Worm (Caenorhabditis elegans): ENCODE results near the gene R08D7.4.
A peak's percentile ranks its signal among the peaks of the same experiment; 100 is the strongest.

Gene R08D7.4

DNA sequence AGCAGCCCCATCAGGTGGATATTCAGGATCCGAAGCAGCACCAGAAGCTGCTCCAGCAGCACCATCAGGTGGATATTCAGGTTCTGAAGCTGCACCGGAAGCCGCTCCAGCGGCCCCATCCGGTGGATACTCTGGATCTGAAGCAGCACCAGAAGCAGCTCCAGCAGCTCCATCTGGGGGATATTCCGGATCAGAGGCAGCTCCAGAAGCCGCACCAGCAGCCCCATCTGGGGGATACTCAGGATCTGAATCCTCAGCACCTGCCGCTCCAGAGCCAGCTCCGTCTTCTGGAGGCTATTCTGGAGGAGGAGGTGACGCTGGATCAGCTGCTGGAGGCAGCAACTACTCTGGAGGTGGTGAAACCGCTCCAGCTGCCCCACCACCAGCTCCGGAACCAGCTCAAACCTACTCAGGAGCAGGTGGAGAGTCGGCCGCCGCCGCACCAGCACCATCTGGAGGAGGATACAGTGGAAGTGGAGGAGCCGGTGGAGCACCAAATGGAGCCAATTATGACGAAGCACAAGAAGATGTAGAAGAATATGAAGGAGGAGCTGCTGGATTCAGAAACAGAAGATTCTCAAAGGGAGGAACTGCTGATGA lies 6.9 kb upstream of the R08D7.4 start:
- TF ChIP-seq ztf-29 (GFP tag; IDR thresholded peaks at IDR 0.05) = no peak
- 0 out of 2 replicates have a peak, but pooled peaks have one; percentile 55 for TF ChIP-seq ztf-23 (GFP tag; IDR thresholded peaks at IDR 0.05)

- TF ChIP-seq flt-1 (GFP tag; IDR thresholded peaks at IDR 0.05) = no peak
- no peak for TF ChIP-seq ztf-29 (GFP tag; IDR thresholded peaks at IDR 0.05)
- no peak for TF ChIP-seq ztf-23 (GFP tag; IDR thresholded peaks at IDR 0.05)
- TF ChIP-seq ref-1 (GFP tag; conservative IDR thresholded peaks at IDR 0.05) = no peak
- TF ChIP-seq klf-2 (GFP tag; conservative IDR thresholded peaks at IDR 0.05) = no peak
- no peak for TF ChIP-seq med-1 (GFP tag; optimal IDR thresholded peaks at IDR 0.05; ENCODE audit: insufficient read depth)
- TF ChIP-seq T22C8.4 (GFP tag; IDR thresholded peaks at IDR 0.05) = no peak
- TF ChIP-seq cog-1 (tag; optimal IDR thresholded peaks at IDR 0.05) = no peak
- TF ChIP-seq tab-1 (GFP tag; IDR thresholded peaks at IDR 0.05) = no peak
These were observed 4.1 kb upstream of the R08D7.4 start, which contains the start of the genes bud-13 and rpap-2 for ce11 chrIII:8967639-8968038. bud-13 (minus strand) TSS chrIII:8967727. rpap-2 (plus strand) TSS chrIII:8967967.

DNA sequence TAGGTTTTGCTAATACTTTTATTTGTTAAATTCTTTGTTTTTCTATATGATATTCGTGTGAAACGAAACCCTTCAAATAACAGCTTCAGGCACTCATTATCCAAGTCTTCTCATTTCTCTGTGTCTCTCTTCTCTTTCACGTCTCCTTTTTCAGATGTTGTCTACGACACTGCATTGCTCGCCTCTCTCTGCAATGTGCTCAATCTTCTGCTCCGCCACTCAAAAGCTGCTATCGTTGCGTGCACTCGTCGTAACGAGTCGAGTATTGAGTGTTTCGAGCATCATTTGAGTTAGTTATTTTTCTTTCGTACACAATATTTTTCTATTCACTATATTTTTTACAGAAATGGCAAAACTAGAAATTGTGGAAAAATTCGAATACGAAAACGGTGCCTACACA lies 1.5 kb downstream of the R08D7.4 start:
- TF ChIP-seq cog-1 (tag; optimal IDR thresholded peaks at IDR 0.05) (no peak), ztf-29 (GFP tag; IDR thresholded peaks at IDR 0.05) (no peak), tab-1 (GFP tag; IDR thresholded peaks at IDR 0.05) (no peak)

DNA sequence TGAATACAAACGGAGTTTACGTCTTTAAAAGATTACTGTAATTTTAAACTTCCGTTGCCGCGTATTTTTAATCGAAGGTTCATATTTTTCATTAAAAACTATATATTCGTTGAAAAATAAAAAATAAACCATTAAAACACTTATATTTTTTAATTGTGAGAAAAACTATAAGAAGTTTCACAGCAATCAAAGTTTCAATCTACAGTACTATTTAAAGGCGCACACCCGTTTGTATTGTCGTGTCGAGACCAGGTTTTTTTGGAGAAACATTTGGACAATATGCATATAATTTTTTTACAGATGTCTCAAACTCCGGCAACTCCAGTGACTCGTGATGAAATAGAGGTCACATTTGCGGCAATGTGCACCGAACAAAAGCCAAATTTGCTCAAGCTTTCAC lies 2.1 kb downstream of the R08D7.4 start, which contains the start of gene R08D7.5:
Gene R08D7.5, plus strand, starts transcription at position 301 of the 400 bp plus-strand sequence.
- TF ChIP-seq ref-1 (GFP tag; conservative IDR thresholded peaks at IDR 0.05) = no peak
- no peak for TF ChIP-seq ztf-29 (GFP tag; IDR thresholded peaks at IDR 0.05)
- TF ChIP-seq med-1 (GFP tag; optimal IDR thresholded peaks at IDR 0.05; ENCODE audit: insufficient read depth) = no peak
- no peak for TF ChIP-seq cog-1 (tag; optimal IDR thresholded peaks at IDR 0.05)
- no peak for TF ChIP-seq T22C8.4 (GFP tag; IDR thresholded peaks at IDR 0.05)
- no peak for TF ChIP-seq tab-1 (GFP tag; IDR thresholded peaks at IDR 0.05)
- no peak for TF ChIP-seq ztf-23 (GFP tag; IDR thresholded peaks at IDR 0.05)
- TF ChIP-seq klf-2 (GFP tag; conservative IDR thresholded peaks at IDR 0.05) = no peak
- TF ChIP-seq flt-1 (GFP tag; IDR thresholded peaks at IDR 0.05) = no peak

ce11 chrIII:8974835-8975234 lies 3.1 kb downstream of the R08D7.4 start:
- no peak for TF ChIP-seq flt-1 (GFP tag; IDR thresholded peaks at IDR 0.05)
- TF ChIP-seq med-1 (GFP tag; optimal IDR thresholded peaks at IDR 0.05; ENCODE audit: insufficient read depth) = no peak
- TF ChIP-seq T22C8.4 (GFP tag; IDR thresholded peaks at IDR 0.05) = no peak
- TF ChIP-seq klf-2 (GFP tag; conservative IDR thresholded peaks at IDR 0.05) = no peak
- no peak for TF ChIP-seq ztf-29 (GFP tag; IDR thresholded peaks at IDR 0.05)
- no peak for TF ChIP-seq ztf-23 (GFP tag; IDR thresholded peaks at IDR 0.05)
- TF ChIP-seq ref-1 (GFP tag; conservative IDR thresholded peaks at IDR 0.05) = no peak
- TF ChIP-seq tab-1 (GFP tag; IDR thresholded peaks at IDR 0.05) = no peak
- no peak for TF ChIP-seq cog-1 (tag; optimal IDR thresholded peaks at IDR 0.05)

- TF ChIP-seq ztf-23 (GFP tag; IDR thresholded peaks at IDR 0.05) (no peak), klf-2 (GFP tag; conservative IDR thresholded peaks at IDR 0.05) (no peak)
These were observed 7.0 kb downstream of the R08D7.4 start for ce11 chrIII:8978512-8979352.

DNA sequence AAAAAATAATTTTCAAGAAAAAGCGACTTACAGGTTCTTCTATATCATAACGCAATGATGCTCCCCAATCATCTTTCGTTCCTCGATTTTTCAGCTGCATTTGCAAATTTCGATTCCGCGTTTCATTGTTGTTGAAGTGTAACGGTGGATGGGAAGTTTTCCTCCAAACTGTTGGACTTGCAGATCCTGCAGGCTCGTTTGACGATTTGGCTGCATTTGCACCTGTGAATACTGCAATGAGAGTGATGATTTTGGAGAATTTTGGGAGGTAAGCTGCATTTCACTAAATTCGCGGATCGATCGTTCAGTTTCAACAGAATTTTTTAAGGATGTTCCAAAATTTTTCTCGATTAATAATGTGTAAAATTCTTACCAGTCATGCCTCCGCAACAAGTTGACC lies 9.2 kb downstream of the R08D7.4 start:
- TF ChIP-seq ztf-23 (GFP tag; IDR thresholded peaks at IDR 0.05) (no peak), tab-1 (GFP tag; IDR thresholded peaks at IDR 0.05) (no peak), ztf-29 (GFP tag; IDR thresholded peaks at IDR 0.05) (no peak), ref-1 (GFP tag; conservative IDR thresholded peaks at IDR 0.05) (no peak), med-1 (GFP tag; optimal IDR thresholded peaks at IDR 0.05; ENCODE audit: insufficient read depth) (no peak)

ce11 chrIII:8981847-8982479 lies 10.3 kb downstream of the R08D7.4 start, which contains the start of gene pde-2:
pde-2 (minus strand) TSS chrIII:8981897.
- TF ChIP-seq med-1 (GFP tag; optimal IDR thresholded peaks at IDR 0.05; ENCODE audit: insufficient read depth) (no peak), flt-1 (GFP tag; IDR thresholded peaks at IDR 0.05) (0 out of 2 replicates have a peak, but pooled peaks have one; percentile 10), tab-1 (GFP tag; IDR thresholded peaks at IDR 0.05) (no peak), cog-1 (tag; optimal IDR thresholded peaks at IDR 0.05) (no peak), ref-1 (GFP tag; conservative IDR thresholded peaks at IDR 0.05) (no peak), klf-2 (GFP tag; conservative IDR thresholded peaks at IDR 0.05) (no peak), T22C8.4 (GFP tag; IDR thresholded peaks at IDR 0.05) (no peak), ztf-23 (GFP tag; IDR thresholded peaks at IDR 0.05) (0 out of 2 replicates have a peak, but pooled peaks have one; percentile 44)

ce11 chrIII:8983135-8983534 lies 11.4 kb downstream of the R08D7.4 start:
- TF ChIP-seq tab-1 (GFP tag; IDR thresholded peaks at IDR 0.05) (no peak), klf-2 (GFP tag; conservative IDR thresholded peaks at IDR 0.05) (no peak)

- TF ChIP-seq med-1 (GFP tag; optimal IDR thresholded peaks at IDR 0.05; ENCODE audit: insufficient read depth) (no peak), klf-2 (GFP tag; conservative IDR thresholded peaks at IDR 0.05) (no peak), ref-1 (GFP tag; conservative IDR thresholded peaks at IDR 0.05) (no peak), T22C8.4 (GFP tag; IDR thresholded peaks at IDR 0.05) (no peak)
These were observed 12.1 kb downstream of the R08D7.4 start for ce11 chrIII:8983811-8984210.

Measured in whole organism, midembryonic.